Worm (Caenorhabditis elegans) whole organism, late embryonic: ENCODE measurements around the gene spe-29.

ENCODE experiments used
- C38D4.7 ChIP-seq: fragments of 200-800 bp; sonication (Bioruptor generic); optimal IDR thresholded peaks from 2 replicates; lab custom pipeline; 2018; ENCODE audit warnings: mild to moderate bottlenecking, missing genetic modification characterization, moderate library complexity, missing compliant biosample characterization
- F13H6.1 ChIP-seq: sonication (generic microtip); optimal IDR thresholded peaks from 2 replicates; lab custom pipeline; 2016; ENCODE audit warnings: missing genetic modification characterization, missing compliant biosample characterization
- K02D7.2 ChIP-seq: sonication (generic microtip); optimal IDR thresholded peaks from 2 replicates; lab custom pipeline; 2017; ENCODE audit warnings: mild to moderate bottlenecking, missing genetic modification characterization, missing compliant biosample characterization
- K09A11.1 ChIP-seq: sonication (generic microtip); optimal IDR thresholded peaks from 2 replicates; lab custom pipeline; 2017; ENCODE audit warnings: antibody characterized with exemption, mild to moderate bottlenecking, missing genetic modification characterization, missing compliant biosample characterization; ENCODE audit not compliant: insufficient read depth
- T23F11.4 ChIP-seq: fragments of 200-800 bp; sonication (Bioruptor generic); optimal IDR thresholded peaks from 2 replicates; lab custom pipeline; 2018; ENCODE audit warnings: mild to moderate bottlenecking, missing genetic modification characterization, missing compliant biosample characterization
- Y22D7AL.16 ChIP-seq: sonication (generic microtip); optimal IDR thresholded peaks from 2 replicates; lab custom pipeline; 2016; ENCODE audit warnings: missing genetic modification characterization, missing compliant biosample characterization
- ahr-1 ChIP-seq: sonication (generic microtip); optimal IDR thresholded peaks from 2 replicates; lab custom pipeline; 2016; ENCODE audit warnings: missing genetic modification characterization, missing compliant biosample characterization
- ceh-18 ChIP-seq: sonication (generic microtip); optimal IDR thresholded peaks from 2 replicates; lab custom pipeline; 2016; ENCODE audit warnings: missing genetic modification characterization, missing compliant biosample characterization
- ceh-2 ChIP-seq: sonication (generic microtip); optimal IDR thresholded peaks from 2 replicates; lab custom pipeline; 2016; ENCODE audit warnings: missing genotype, missing genetic modification characterization, missing compliant biosample characterization
- ceh-24 ChIP-seq: sonication (generic microtip); optimal IDR thresholded peaks from 2 replicates; lab custom pipeline; 2016; ENCODE audit warnings: mild to moderate bottlenecking, missing genetic modification characterization, missing compliant biosample characterization
- ceh-48 ChIP-seq: sonication (generic microtip); optimal IDR thresholded peaks from 2 replicates; lab custom pipeline; 2016; ENCODE audit warnings: missing genetic modification characterization, inconsistent platforms, missing compliant biosample characterization
- ceh-6 ChIP-seq: fragments of 200-800 bp; sonication (Bioruptor generic); optimal IDR thresholded peaks from 2 replicates; lab custom pipeline; 2018; ENCODE audit warnings: mild to moderate bottlenecking, missing genetic modification characterization, missing compliant biosample characterization
- che-1 ChIP-seq: sonication (generic microtip); optimal IDR thresholded peaks from 2 replicates; lab custom pipeline; 2016; ENCODE audit warnings: mild to moderate bottlenecking, missing genetic modification characterization, missing compliant biosample characterization
- dve-1 ChIP-seq: sonication (generic microtip); optimal IDR thresholded peaks from 2 replicates; lab custom pipeline; 2017; ENCODE audit warnings: antibody characterized with exemption, mild to moderate bottlenecking, missing genetic modification characterization, missing compliant biosample characterization
- elt-4 ChIP-seq: sonication (generic microtip); optimal IDR thresholded peaks from 2 replicates; lab custom pipeline; 2016; ENCODE audit warnings: missing genetic modification characterization, missing compliant biosample characterization
- eyg-1 ChIP-seq: sonication (generic microtip); optimal IDR thresholded peaks from 2 replicates; lab custom pipeline; 2016; ENCODE audit warnings: missing genotype, missing genetic modification characterization, missing compliant biosample characterization
- fkh-10 ChIP-seq: fragments of 150-350 bp; optimal IDR thresholded peaks from 2 replicates; lab custom pipeline; 2014; ENCODE audit warnings: missing biosample characterization, missing genetic modification reagents, missing genetic modification characterization
- fkh-6 ChIP-seq: sonication (generic microtip); optimal IDR thresholded peaks from 2 replicates; lab custom pipeline; 2016; ENCODE audit warnings: missing genetic modification characterization, missing compliant biosample characterization
- gmeb-2 ChIP-seq: sonication (generic microtip); optimal IDR thresholded peaks from 2 replicates; lab custom pipeline; 2016; ENCODE audit warnings: missing genetic modification characterization, inconsistent platforms, missing compliant biosample characterization
- hlh-13 ChIP-seq: fragments of 200-800 bp; sonication (Bioruptor generic); optimal IDR thresholded peaks from 2 replicates; lab custom pipeline; 2018; ENCODE audit warnings: mild to moderate bottlenecking, missing genetic modification characterization, missing compliant biosample characterization
- hlh-15 ChIP-seq: sonication (generic microtip); optimal IDR thresholded peaks from 2 replicates; lab custom pipeline; 2016; ENCODE audit warnings: missing genetic modification characterization, missing compliant biosample characterization
- lim-6 ChIP-seq: sonication (generic microtip); optimal IDR thresholded peaks from 2 replicates; lab custom pipeline; 2016; ENCODE audit warnings: missing genetic modification characterization, missing compliant biosample characterization
- lin-11 ChIP-seq: fragments of 200-800 bp; sonication (Bioruptor generic); optimal IDR thresholded peaks from 2 replicates; lab custom pipeline; 2018; ENCODE audit warnings: mild to moderate bottlenecking, missing genetic modification characterization, missing compliant biosample characterization
- madf-2 ChIP-seq: sonication (generic microtip); optimal IDR thresholded peaks from 2 replicates; lab custom pipeline; 2017; ENCODE audit warnings: missing genetic modification characterization, missing compliant biosample characterization
- nfya-1 ChIP-seq: sonication (generic microtip); optimal IDR thresholded peaks from 2 replicates; lab custom pipeline; 2017; ENCODE audit warnings: missing genetic modification characterization, mild to moderate bottlenecking, missing compliant biosample characterization, antibody characterized with exemption, moderate library complexity
- pat-9 ChIP-seq: fragments of 200-800 bp; sonication (Bioruptor generic); optimal IDR thresholded peaks from 2 replicates; lab custom pipeline; 2018; ENCODE audit warnings: mild to moderate bottlenecking, missing genetic modification characterization, moderate library complexity, missing compliant biosample characterization
- pax-1 ChIP-seq: fragments of 150-350 bp; optimal IDR thresholded peaks from 2 replicates; lab custom pipeline; 2014; ENCODE audit warnings: missing biosample characterization, missing genetic modification characterization
- pha-2 ChIP-seq: sonication (generic microtip); optimal IDR thresholded peaks from 2 replicates; lab custom pipeline; 2017; ENCODE audit warnings: mild to moderate bottlenecking, missing genetic modification characterization, missing compliant biosample characterization
- pqm-1 ChIP-seq: sonication (generic microtip); optimal IDR thresholded peaks from 2 replicates; lab custom pipeline; 2016; ENCODE audit warnings: missing genetic modification characterization, missing compliant biosample characterization
- ref-2 ChIP-seq: sonication (generic microtip); optimal IDR thresholded peaks from 2 replicates; lab custom pipeline; 2016; ENCODE audit warnings: missing genetic modification characterization, missing compliant biosample characterization
- sdc-2 ChIP-seq: sonication (generic microtip); optimal IDR thresholded peaks from 2 replicates; lab custom pipeline; 2016; ENCODE audit warnings: missing genotype, missing genetic modification characterization, missing compliant biosample characterization
- sox-4 ChIP-seq: sonication (generic microtip); optimal IDR thresholded peaks from 2 replicates; lab custom pipeline; 2017; ENCODE audit warnings: mild to moderate bottlenecking, missing genetic modification characterization, inconsistent platforms, missing compliant biosample characterization
- syd-9 ChIP-seq: sonication (generic microtip); optimal IDR thresholded peaks from 2 replicates; lab custom pipeline; 2016; ENCODE audit warnings: mild to moderate bottlenecking, missing genetic modification characterization, moderate library complexity, missing compliant biosample characterization
- tbx-7 ChIP-seq: sonication (generic microtip); optimal IDR thresholded peaks from 2 replicates; lab custom pipeline; 2016; ENCODE audit warnings: missing genotype, missing genetic modification characterization, missing compliant biosample characterization
- unc-42 ChIP-seq: sonication (generic microtip); optimal IDR thresholded peaks from 2 replicates; lab custom pipeline; 2016; ENCODE audit warnings: missing genotype, missing genetic modification characterization, missing compliant biosample characterization
- unc-86 ChIP-seq: sonication (generic microtip); optimal IDR thresholded peaks from 2 replicates; lab custom pipeline; 2016; ENCODE audit warnings: missing genetic modification characterization, missing compliant biosample characterization
- ztf-16 ChIP-seq: sonication (generic microtip); optimal IDR thresholded peaks from 2 replicates; lab custom pipeline; 2017; ENCODE audit warnings: missing genetic modification characterization, missing compliant biosample characterization

spe-29 gene

DNA sequence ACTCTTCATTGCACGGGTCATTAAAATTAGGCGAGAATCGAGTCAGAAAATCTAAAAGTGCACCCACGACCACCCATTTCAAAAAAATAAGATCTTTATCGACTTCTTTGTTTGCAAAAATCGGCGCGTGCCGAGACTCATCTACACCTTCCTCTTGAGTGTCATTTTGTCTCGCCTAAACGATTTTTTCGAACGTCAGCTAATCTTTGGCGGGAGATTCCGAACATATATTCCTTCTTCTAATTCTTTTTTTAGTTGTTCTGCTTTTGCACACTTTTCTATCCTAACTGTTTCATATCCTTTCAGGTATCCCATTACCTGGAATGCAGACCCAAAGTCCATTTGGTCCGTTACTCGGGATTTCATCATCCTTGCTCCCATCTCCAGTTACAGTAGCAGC is 17.5 kb upstream of the spe-29 start, which contains the start of gene bed-3:
Gene bed-3 (plus strand): TSS at position 301 of the 400 bp plus-strand sequence.
- no peak for TF ChIP-seq che-1 (tag; lab: Kevin White, UChicago)
- TF ChIP-seq ceh-6 (GFP tag; lab: Kevin White, UChicago): no peak
- no peak for TF ChIP-seq ahr-1
- TF ChIP-seq ceh-2 (tag; lab: Kevin White, UChicago): no peak
- no peak for TF ChIP-seq nfya-1 (tag; lab: Kevin White, UChicago)
- TF ChIP-seq unc-42: no peak
- TF ChIP-seq elt-4: no peak
- no peak for TF ChIP-seq hlh-13 (GFP tag; lab: Kevin White, UChicago)
- TF ChIP-seq ref-2 (tag; lab: Kevin White, UChicago): no peak
- TF ChIP-seq C38D4.7 (GFP tag; lab: Kevin White, UChicago): no peak
- no peak for TF ChIP-seq syd-9
- no peak for TF ChIP-seq unc-86 (tag; lab: Kevin White, UChicago)
- TF ChIP-seq pat-9: no peak
- TF ChIP-seq Y22D7AL.16 (tag; lab: Kevin White, UChicago): no peak
- no peak for TF ChIP-seq lim-6 (tag; lab: Kevin White, UChicago)
- TF ChIP-seq fkh-10 (GFP tag; lab: Kevin White, UChicago): no peak
- TF ChIP-seq lin-11 (tag; lab: Kevin White, UChicago): no peak
- TF ChIP-seq hlh-15 (tag; lab: Kevin White, UChicago): no peak
- TF ChIP-seq madf-2 (tag; lab: Kevin White, UChicago): no peak

ce11 chrIV:9918021-9918420 is 15.7 kb upstream of the spe-29 start:
- TF ChIP-seq unc-86 (tag; lab: Kevin White, UChicago) (no peak), sdc-2 (tag; lab: Kevin White, UChicago) (no peak), pax-1 (no peak)

ce11 chrIV:9920426-9920825 is 13.3 kb upstream of the spe-29 start:
- no peak for TF ChIP-seq ceh-24 (tag; lab: Kevin White, UChicago)
- TF ChIP-seq pqm-1 (tag; lab: Kevin White, UChicago): no peak
- TF ChIP-seq nfya-1 (tag; lab: Kevin White, UChicago): no peak
- no peak for TF ChIP-seq gmeb-2 (tag; lab: Kevin White, UChicago)
- TF ChIP-seq, all 69 proteins: peak for 0

DNA sequence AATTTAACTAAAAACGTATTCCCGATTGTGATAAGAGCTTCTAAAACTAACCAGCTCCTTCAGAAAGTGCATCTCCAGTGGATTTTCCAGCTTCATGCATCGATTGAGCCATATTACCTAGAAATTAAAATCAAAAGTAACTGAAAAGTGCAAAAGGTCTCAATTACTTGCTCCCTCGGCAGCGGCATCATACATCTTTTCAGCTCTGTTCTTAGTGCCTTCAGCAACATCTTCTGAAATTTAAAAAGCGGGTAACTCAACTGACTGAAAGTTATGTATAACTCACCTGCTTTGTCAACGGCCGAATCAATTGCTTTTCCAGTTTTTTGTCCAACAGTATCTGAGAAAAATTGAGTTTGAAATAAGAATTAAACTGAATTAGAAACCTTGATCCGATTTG is 9.3 kb upstream of the spe-29 start:
- TF ChIP-seq eyg-1 (tag; lab: Kevin White, UChicago) (no peak), ztf-16 (no peak), T23F11.4 (GFP tag; lab: Kevin White, UChicago) (no peak), fkh-10 (GFP tag; lab: Kevin White, UChicago) (no peak), K09A11.1 (no peak), pha-2 (tag; lab: Kevin White, UChicago) (no peak), nfya-1 (tag; lab: Kevin White, UChicago) (no peak), ceh-48 (tag; lab: Kevin White, UChicago) (no peak), F13H6.1 (tag; lab: Kevin White, UChicago) (no peak), ceh-18 (tag; lab: Kevin White, UChicago) (no peak), tbx-7 (tag; lab: Kevin White, UChicago) (no peak), sox-4 (no peak), fkh-6 (no peak), dve-1 (tag; lab: Kevin White, UChicago) (no peak), hlh-13 (GFP tag; lab: Kevin White, UChicago) (no peak), pqm-1 (tag; lab: Kevin White, UChicago) (no peak), ceh-24 (tag; lab: Kevin White, UChicago) (no peak), K02D7.2 (no peak)
